Worm (Caenorhabditis elegans) whole organism, midembryonic: ENCODE results near the gene T10F2.2.

Experiments used
- T22C8.4 ChIP-seq: fragments of 200-800 bp; sonication (Bioruptor generic); IDR thresholded peaks from 2 replicates; pipeline ENCODE4 v1.3.6; 2022; ENCODE audit warnings: missing genetic modification characterization, missing compliant biosample characterization
- cog-1 ChIP-seq: sonication (generic microtip); optimal IDR thresholded peaks from 2 replicates; lab custom pipeline; 2016; ENCODE audit warnings: missing genetic modification characterization, missing compliant biosample characterization
- flt-1 ChIP-seq: fragments of 200-800 bp; sonication (Bioruptor generic); IDR thresholded peaks from 2 replicates; pipeline ENCODE4 v1.3.6; 2022; ENCODE audit warnings: missing genetic modification characterization, missing compliant biosample characterization
- klf-2 ChIP-seq: fragments of 200-800 bp; sonication (Bioruptor generic); conservative IDR thresholded peaks from 2 replicates; pipeline ENCODE4 v1.3.6; 2022; ENCODE audit warnings: missing genetic modification reagents, missing genetic modification characterization, missing compliant biosample characterization
- med-1 ChIP-seq: sonication (generic microtip); optimal IDR thresholded peaks from 2 replicates; lab custom pipeline; 2017; ENCODE audit warnings: missing genetic modification characterization, mild to moderate bottlenecking, missing compliant biosample characterization, antibody characterized with exemption, missing genetic modification reagents; ENCODE audit not compliant: insufficient read depth
- tab-1 ChIP-seq: fragments of 200-800 bp; sonication (Bioruptor generic); IDR thresholded peaks from 2 replicates; pipeline ENCODE4 v1.3.6; 2022; ENCODE audit warnings: missing genetic modification characterization, missing compliant biosample characterization
- ztf-23 ChIP-seq: fragments of 200-800 bp; sonication (Bioruptor generic); IDR thresholded peaks from 2 replicates; pipeline ENCODE4 v1.3.6; 2022; ENCODE audit warnings: missing genetic modification reagents, missing genetic modification characterization, missing compliant biosample characterization
- ztf-29 ChIP-seq: fragments of 200-800 bp; sonication (Bioruptor generic); IDR thresholded peaks from 2 replicates; pipeline ENCODE4 v1.3.6; 2022; ENCODE audit warnings: missing genetic modification reagents, missing genetic modification characterization, missing compliant biosample characterization

DNA sequence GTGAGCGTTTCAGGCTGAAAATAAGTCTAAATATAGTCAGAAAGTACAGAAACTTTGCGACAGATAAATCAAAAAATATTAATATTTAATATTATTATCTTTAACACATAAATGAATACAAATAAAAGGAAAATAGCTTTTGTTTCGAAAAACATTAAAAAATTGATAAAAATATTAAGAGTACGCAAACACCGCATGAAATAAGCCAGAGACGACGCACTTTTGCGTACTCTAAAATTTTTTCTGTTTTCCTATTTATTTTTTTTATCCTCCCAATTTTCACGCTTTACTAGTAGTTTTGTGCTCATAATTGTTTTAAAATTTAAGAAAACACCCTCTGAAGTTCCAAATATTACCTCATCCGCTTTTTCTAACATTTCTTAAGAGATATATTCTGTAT is 12.0 kb downstream of the T10F2.2 start, which contains the start of the genes rbm-42 and grwd-1:
- TF ChIP-seq flt-1 (GFP tag; lab: Robert Waterston, UW) = no peak
- peak; percentile 2 for TF ChIP-seq cog-1 (tag; lab: Kevin White, UChicago)
- no peak for TF ChIP-seq T22C8.4 (GFP tag; lab: Robert Waterston, UW)
- no peak for TF ChIP-seq tab-1 (GFP tag; lab: Robert Waterston, UW)
- no peak for TF ChIP-seq klf-2
- TF ChIP-seq ztf-23 (GFP tag; lab: Robert Waterston, UW) = peak; percentile 36; the same call in 1 of the 2 replicates
- no peak for TF ChIP-seq med-1 (GFP tag; lab: Kevin White, UChicago)
- no peak for TF ChIP-seq ztf-29 (GFP tag; lab: Robert Waterston, UW)
